Worm (Caenorhabditis elegans) whole organism, L4/young adult: Measurements from ENCODE around the gene F35D11.1.

Experiments
- W03F9.2 ChIP-seq: fragments of 150-350 bp; optimal IDR thresholded peaks from 2 replicates; lab custom pipeline; 2014; ENCODE audit warnings: missing biosample characterization, missing genetic modification characterization
- dao-5 ChIP-seq: sonication (generic microtip); optimal IDR thresholded peaks from 2 replicates; lab custom pipeline; 2016; ENCODE audit warnings: missing genotype, missing genetic modification characterization, moderate library complexity, missing compliant biosample characterization
- him-1 ChIP-seq: sonication (generic microtip); optimal IDR thresholded peaks from 2 replicates; lab custom pipeline; 2016; ENCODE audit warnings: missing genotype, missing genetic modification reagents, missing genetic modification characterization, missing compliant biosample characterization

DNA sequence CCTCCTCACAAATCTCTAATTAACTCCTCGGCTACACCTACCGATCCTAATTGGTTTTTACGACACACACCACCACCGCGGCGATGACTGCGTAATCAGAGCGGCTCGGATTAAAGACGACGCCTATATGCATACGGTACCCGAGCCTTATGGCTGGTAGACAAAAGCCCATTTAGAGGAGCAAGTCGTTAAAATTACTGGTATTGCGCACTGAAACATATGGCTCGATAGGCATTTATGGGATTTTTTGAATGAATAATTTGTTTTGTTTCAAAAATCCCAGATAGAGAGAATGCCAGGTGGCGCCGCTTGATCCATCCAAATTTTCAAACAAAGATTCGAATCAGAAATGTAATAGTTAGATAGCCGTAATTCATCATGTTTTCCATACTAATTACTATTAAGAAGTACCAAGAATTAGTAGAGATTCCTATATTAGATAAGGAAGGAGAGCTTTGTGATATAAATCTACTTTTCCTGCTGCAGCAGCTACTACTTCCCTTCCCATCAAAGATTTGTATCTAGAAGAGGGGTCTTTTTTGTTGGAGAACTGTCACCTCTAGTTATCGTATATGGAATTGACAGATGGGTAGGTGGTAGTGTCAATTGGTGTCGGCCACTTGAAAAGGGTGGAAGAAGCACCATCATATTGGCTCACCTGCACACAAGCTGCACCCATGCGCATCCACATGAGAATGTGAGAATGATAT, 43.3 kb upstream of the F35D11.1 start:
- TF ChIP-seq W03F9.2 (tag; lab: Kevin White, UChicago) (no peak), him-1 (tag; lab: Kevin White, UChicago) (no peak), dao-5 (tag; lab: Kevin White, UChicago) (no peak)
